Fruit fly (Drosophila melanogaster): ENCODE measurements around the gene Gbeta13F.

Gene Gbeta13F

DNA sequence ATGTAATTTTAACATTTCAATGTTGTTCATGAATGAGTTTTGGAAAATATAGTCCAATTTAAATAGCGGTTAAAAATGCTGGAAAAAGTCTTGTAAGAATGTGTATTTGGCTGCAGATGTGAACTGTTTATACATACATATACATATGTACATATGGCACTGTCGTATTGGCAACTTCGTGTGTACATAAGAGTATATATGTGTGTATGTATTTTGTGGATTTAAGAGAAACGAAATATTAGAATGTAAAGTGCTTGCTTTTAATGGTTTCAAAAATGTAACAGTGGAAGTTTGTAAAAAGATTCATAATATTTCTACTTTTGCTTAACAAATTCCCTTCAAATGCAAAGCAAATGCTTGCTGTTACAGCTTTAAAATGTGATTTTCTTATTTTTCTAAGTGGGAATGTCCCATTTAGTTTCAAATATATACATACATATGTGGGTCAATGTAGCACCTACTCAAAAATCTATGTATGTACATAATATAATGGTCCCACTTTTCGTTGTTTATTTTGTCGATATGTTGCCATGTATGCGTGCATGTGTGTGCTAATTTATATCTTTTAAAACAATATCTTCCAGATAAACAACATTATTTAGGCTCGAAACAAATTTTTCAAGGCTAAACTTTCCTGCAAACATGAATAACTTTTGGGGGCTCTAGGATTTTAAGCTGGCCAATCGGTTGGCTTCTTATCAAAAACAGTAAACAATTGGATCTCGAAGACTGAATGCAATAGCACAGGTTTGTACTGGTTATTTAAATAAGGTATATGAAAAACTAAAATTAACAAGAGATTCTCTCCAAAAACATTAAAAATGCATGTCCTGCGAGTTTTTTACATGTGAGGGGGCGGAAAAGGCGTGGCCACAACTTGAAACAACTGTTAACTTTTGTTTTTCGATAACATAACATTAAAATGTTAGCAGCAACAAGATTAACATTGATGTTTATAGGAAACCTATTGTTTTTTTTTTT lies 11.2 kb downstream of the Gbeta13F start (continued):
- TF ChIP-seq Mad (GFP tag; optimal IDR thresholded peaks at IDR 0.05): peak; percentile 46
- no peak for TF ChIP-seq Stat92E (GFP tag; optimal IDR thresholded peaks at IDR 0.05)
- peak; percentile 34 for TF ChIP-seq CG3838 (GFP tag; optimal IDR thresholded peaks at IDR 0.05)
- TF ChIP-seq Fer3 (tag; optimal IDR thresholded peaks at IDR 0.05): peak; percentile 85
- no peak for TF ChIP-seq vfl (GFP tag; optimal IDR thresholded peaks at IDR 0.05)
- TF ChIP-seq CG8765 (GFP tag; IDR thresholded peaks at IDR 0.05): no peak
- peak; percentile 77 for TF ChIP-seq CG7357 (GFP tag; IDR thresholded peaks at IDR 0.05)
- TF ChIP-seq Camta (GFP tag; optimal IDR thresholded peaks at IDR 0.05): peak; percentile 41
- TF ChIP-seq H2.0 (GFP tag; IDR thresholded peaks at IDR 0.05): no peak
- TF ChIP-seq gsb-n (tag; optimal IDR thresholded peaks at IDR 0.05): no peak
- TF ChIP-seq crc (GFP tag; optimal IDR thresholded peaks at IDR 0.05): no peak
- TF ChIP-seq CG15073 (GFP tag; optimal IDR thresholded peaks at IDR 0.05): no peak
- no peak for TF ChIP-seq CG17568 (GFP tag; optimal IDR thresholded peaks at IDR 0.05)
- peak; percentile 33 for TF ChIP-seq Mes4 (GFP tag; optimal IDR thresholded peaks at IDR 0.05)
- no peak for TF ChIP-seq pros (GFP tag; optimal IDR thresholded peaks at IDR 0.05)
- no peak for TF ChIP-seq ara (GFP tag; IDR thresholded peaks at IDR 0.05)
- no peak for TF ChIP-seq CG13894 (tag; optimal IDR thresholded peaks at IDR 0.05)
- peak; percentile 90 for TF ChIP-seq Fer1 (GFP tag; optimal IDR thresholded peaks at IDR 0.05)
- peak; percentile 62 for TF ChIP-seq schlank (tag; optimal IDR thresholded peaks at IDR 0.05)
- TF ChIP-seq Adf1 (GFP tag; IDR thresholded peaks at IDR 0.05): 0 out of 2 replicates have a peak, but pooled peaks have one; percentile 18
- TF ChIP-seq lov (optimal IDR thresholded peaks at IDR 0.05): no peak
- no peak for TF ChIP-seq lov (GFP tag; IDR thresholded peaks at IDR 0.05)
- TF ChIP-seq kay (GFP tag; optimal IDR thresholded peaks at IDR 0.05): peak; percentile 31
- peak; percentile 92 for TF ChIP-seq Med (GFP tag)
- TF ChIP-seq sc (optimal IDR thresholded peaks at IDR 0.05): no peak
- no peak for TF ChIP-seq sc (GFP tag; optimal IDR thresholded peaks at IDR 0.05)
- peak; percentile 42 for TF ChIP-seq her (GFP tag; optimal IDR thresholded peaks at IDR 0.05)
- TF ChIP-seq Sox102F (GFP tag; optimal IDR thresholded peaks at IDR 0.05): no peak
- peak; percentile 66 for TF ChIP-seq CG15696 (tag; optimal IDR thresholded peaks at IDR 0.05)
- no peak for TF ChIP-seq row (GFP tag; IDR thresholded peaks at IDR 0.05)
- TF ChIP-seq CG3407 (GFP tag; optimal IDR thresholded peaks at IDR 0.05): no peak
- TF ChIP-seq aop (GFP tag; IDR thresholded peaks at IDR 0.05): no peak
- TF ChIP-seq hb (GFP tag; IDR thresholded peaks at IDR 0.05; ENCODE audit: partially characterized antibody): no peak
- TF ChIP-seq seq (GFP tag; IDR thresholded peaks at IDR 0.05): peak; percentile 69; the same call in 1 of the 2 replicates
- peak; percentile 53 for TF ChIP-seq cg (GFP tag; optimal IDR thresholded peaks at IDR 0.05)
- TF ChIP-seq Sox100B (GFP tag; optimal IDR thresholded peaks at IDR 0.05): no peak
- TF ChIP-seq Deaf1 (tag; optimal IDR thresholded peaks at IDR 0.05): no peak
- peak; percentile 85 for TF ChIP-seq HHEX (GFP tag; optimal IDR thresholded peaks at IDR 0.05)
- TF ChIP-seq wor (GFP tag; IDR thresholded peaks at IDR 0.05): no peak
- no peak for TF ChIP-seq slou (GFP tag; optimal IDR thresholded peaks at IDR 0.05)
- peak; percentile 10 for TF ChIP-seq CG12155 (GFP tag; optimal IDR thresholded peaks at IDR 0.05)
- no peak for TF ChIP-seq CG14667 (GFP tag; IDR thresholded peaks at IDR 0.05)
- 0 out of 3 replicates have a peak, but pooled peaks have one; percentile 51 for TF ChIP-seq otp (GFP tag; IDR thresholded peaks at IDR 0.05)
- TF ChIP-seq CG18619 (GFP tag; optimal IDR thresholded peaks at IDR 0.05): peak; percentile 65
- no peak for TF ChIP-seq bcd (GFP tag; optimal IDR thresholded peaks at IDR 0.05)
- no peak for TF ChIP-seq CG30431 (GFP tag; optimal IDR thresholded peaks at IDR 0.05)
- no peak for TF ChIP-seq slbo (GFP tag; IDR thresholded peaks at IDR 0.05)
- TF ChIP-seq Bteb2 (GFP tag; optimal IDR thresholded peaks at IDR 0.05): peak; percentile 75
- no peak for TF ChIP-seq hbn (GFP tag; IDR thresholded peaks at IDR 0.05; ENCODE audit: partially characterized antibody)

Data from whole organism, embryonic.